Fruit fly (Drosophila melanogaster): ENCODE data around the gene PolE1.

The PolE1 gene

dm6 chr3R:23318928-23319327 lies 29.0 kb upstream of the PolE1 start (continued):
- no peak for TF ChIP-seq Hr38 (GFP tag; optimal IDR thresholded peaks at IDR 0.05)
- no peak for TF ChIP-seq CG16779 (tag; optimal IDR thresholded peaks at IDR 0.05)
- no peak for TF ChIP-seq fd59A (GFP tag; optimal IDR thresholded peaks at IDR 0.05)
- TF ChIP-seq CG8119 (GFP tag; IDR thresholded peaks at IDR 0.05): peak; percentile 51
- no peak for TF ChIP-seq lz (GFP tag; optimal IDR thresholded peaks at IDR 0.05)
- peak; percentile 19 for TF ChIP-seq net (GFP tag; optimal IDR thresholded peaks at IDR 0.05)
- no peak for TF ChIP-seq Hr39 (GFP tag; optimal IDR thresholded peaks at IDR 0.05)
- TF ChIP-seq fkh (GFP tag; optimal IDR thresholded peaks at IDR 0.05): no peak
- peak; percentile 19 for TF ChIP-seq CG3032 (tag; optimal IDR thresholded peaks at IDR 0.05)
- TF ChIP-seq CG6808 (GFP tag; optimal IDR thresholded peaks at IDR 0.05): peak; percentile 63
- no peak for TF ChIP-seq CG10631 (GFP tag; optimal IDR thresholded peaks at IDR 0.05)
- TF ChIP-seq CG8632 (GFP tag; optimal IDR thresholded peaks at IDR 0.05): no peak
- TF ChIP-seq CG6792 (GFP tag; optimal IDR thresholded peaks at IDR 0.05): peak; percentile 23
- TF ChIP-seq CG15336 (GFP tag; IDR thresholded peaks at IDR 0.05): 0 out of 2 replicates have a peak, but pooled peaks have one; percentile 35
- TF ChIP-seq Hr4 (GFP tag; optimal IDR thresholded peaks at IDR 0.05): no peak
- TF ChIP-seq CG11762 (GFP tag; optimal IDR thresholded peaks at IDR 0.05; ENCODE audit: insufficient read depth): peak; percentile 7
- no peak for TF ChIP-seq Sox14 (GFP tag; optimal IDR thresholded peaks at IDR 0.05)
- TF ChIP-seq CG4318 (GFP tag; optimal IDR thresholded peaks at IDR 0.05): no peak
- peak; percentile 18 for TF ChIP-seq pdm3 (GFP tag; optimal IDR thresholded peaks at IDR 0.05)
- TF ChIP-seq CG1621 (tag; optimal IDR thresholded peaks at IDR 0.05): peak; percentile 7
- TF ChIP-seq CG6163 (GFP tag; IDR thresholded peaks at IDR 0.05): peak; percentile 63; the same call in 2 of the 3 replicates
- no peak for TF ChIP-seq Blimp-1 (GFP tag; optimal IDR thresholded peaks at IDR 0.05)
- TF ChIP-seq eg (GFP tag; IDR thresholded peaks at IDR 0.05): no peak
- no peak for TF ChIP-seq topi (GFP tag; optimal IDR thresholded peaks at IDR 0.05)
- peak; percentile 22 for TF ChIP-seq CG3919 (GFP tag; optimal IDR thresholded peaks at IDR 0.05)
- peak; percentile 40 for TF ChIP-seq spab (GFP tag; optimal IDR thresholded peaks at IDR 0.05)
- no peak for TF ChIP-seq Gug (GFP tag; IDR thresholded peaks at IDR 0.05)
- TF ChIP-seq Sox102F (GFP tag; optimal IDR thresholded peaks at IDR 0.05): peak; percentile 16
- no peak for TF ChIP-seq salr (GFP tag; optimal IDR thresholded peaks at IDR 0.05)
- no peak for TF ChIP-seq Eip93F (GFP tag; optimal IDR thresholded peaks at IDR 0.05)
- TF ChIP-seq svp (GFP tag): no peak
- TF ChIP-seq dsx (GFP tag; optimal IDR thresholded peaks at IDR 0.05; ENCODE audit: poor library complexity, severe bottlenecking): peak; percentile 41
- no peak for TF ChIP-seq esn (GFP tag; optimal IDR thresholded peaks at IDR 0.05)
- TF ChIP-seq Eip78C (GFP tag): peak; percentile 76
- TF ChIP-seq CG11294 (GFP tag; IDR thresholded peaks at IDR 0.05): no peak

DNA sequence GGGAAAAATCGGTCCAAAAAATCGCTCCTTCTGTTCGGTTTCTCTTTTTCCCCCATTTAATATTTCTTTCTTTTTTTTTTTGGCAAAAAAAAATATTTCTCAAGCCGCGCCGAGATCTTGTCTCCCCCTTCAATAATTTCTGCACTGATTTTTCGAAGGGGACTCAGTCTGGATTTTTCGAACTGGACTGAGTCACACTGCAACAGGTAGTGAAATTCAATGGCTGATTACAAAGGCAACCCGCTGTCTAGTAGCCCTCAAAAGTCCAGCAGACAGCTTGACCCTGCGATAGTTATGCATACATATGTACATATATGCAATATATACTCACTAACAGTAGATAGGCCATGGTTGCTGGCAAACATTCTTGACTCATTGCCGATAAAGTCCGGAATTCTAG lies 27.7 kb upstream of the PolE1 start:
- no peak for TF ChIP-seq CG11762 (GFP tag; optimal IDR thresholded peaks at IDR 0.05; ENCODE audit: insufficient read depth)
- no peak for TF ChIP-seq CG6163 (GFP tag; IDR thresholded peaks at IDR 0.05)
- TF ChIP-seq CG6276 (GFP tag; optimal IDR thresholded peaks at IDR 0.05): no peak
- TF ChIP-seq Eip78C (GFP tag): no peak
- TF ChIP-seq Hr38 (GFP tag; optimal IDR thresholded peaks at IDR 0.05): no peak
- TF ChIP-seq CG3032 (tag; optimal IDR thresholded peaks at IDR 0.05): no peak
- no peak for TF ChIP-seq CG15336 (GFP tag; IDR thresholded peaks at IDR 0.05)
- TF ChIP-seq spab (GFP tag; optimal IDR thresholded peaks at IDR 0.05): no peak
- no peak for TF ChIP-seq Smox (GFP tag; optimal IDR thresholded peaks at IDR 0.05)
- TF ChIP-seq CG1621 (tag; optimal IDR thresholded peaks at IDR 0.05): no peak
- TF ChIP-seq CG8319 (GFP tag; optimal IDR thresholded peaks at IDR 0.05): no peak
- TF ChIP-seq Lpt (GFP tag; optimal IDR thresholded peaks at IDR 0.05): no peak
- no peak for TF ChIP-seq Met (GFP tag; optimal IDR thresholded peaks at IDR 0.05)
- no peak for TF ChIP-seq Hr39 (GFP tag; optimal IDR thresholded peaks at IDR 0.05)
- no peak for TF ChIP-seq CG3919 (GFP tag; optimal IDR thresholded peaks at IDR 0.05)
- TF ChIP-seq dac (GFP tag; optimal IDR thresholded peaks at IDR 0.05): no peak

Measured in whole organism, prepupa.